Worm (Caenorhabditis elegans): ENCODE results near the gene cwp-2.

DNA sequence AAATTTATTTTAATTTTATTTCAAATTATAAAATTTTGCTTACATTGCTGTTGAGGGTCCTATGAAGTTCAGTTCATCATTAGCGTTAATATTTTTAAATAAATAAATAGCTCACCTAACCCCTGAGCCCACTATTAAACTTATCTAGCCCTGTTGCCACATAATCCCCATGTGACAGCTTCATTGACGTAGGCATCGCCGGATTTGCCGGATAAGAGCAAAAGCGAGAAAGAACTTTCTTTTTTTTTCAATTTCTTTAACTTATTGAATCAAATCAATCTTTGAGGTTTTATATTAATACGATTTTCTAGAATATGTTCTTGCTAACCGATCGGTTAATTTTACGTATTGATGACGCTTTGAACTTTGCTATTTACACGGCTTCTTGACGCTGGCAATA is 9.5 kb upstream of the cwp-2 start:
- TF ChIP-seq ama-1 (optimal IDR thresholded peaks at IDR 0.05) (no peak), ceh-36 (tag; optimal IDR thresholded peaks at IDR 0.05) (no peak), aly-1 (tag; optimal IDR thresholded peaks at IDR 0.05) (no peak), ets-7 (tag; optimal IDR thresholded peaks at IDR 0.05) (no peak), hmbx-1 (tag; optimal IDR thresholded peaks at IDR 0.05) (no peak), pes-1 (GFP tag; IDR thresholded peaks at IDR 0.05) (no peak), tra-4 (tag; optimal IDR thresholded peaks at IDR 0.05) (no peak), flt-1 (GFP tag; IDR thresholded peaks at IDR 0.05) (no peak), F13C5.2 (tag; optimal IDR thresholded peaks at IDR 0.05) (no peak), tbx-37 (GFP tag; conservative IDR thresholded peaks at IDR 0.05) (no peak)

Data from whole organism, early embryonic.